ENCODE assay signal across 4 worm cellular contexts in the genomic region with DNA sequence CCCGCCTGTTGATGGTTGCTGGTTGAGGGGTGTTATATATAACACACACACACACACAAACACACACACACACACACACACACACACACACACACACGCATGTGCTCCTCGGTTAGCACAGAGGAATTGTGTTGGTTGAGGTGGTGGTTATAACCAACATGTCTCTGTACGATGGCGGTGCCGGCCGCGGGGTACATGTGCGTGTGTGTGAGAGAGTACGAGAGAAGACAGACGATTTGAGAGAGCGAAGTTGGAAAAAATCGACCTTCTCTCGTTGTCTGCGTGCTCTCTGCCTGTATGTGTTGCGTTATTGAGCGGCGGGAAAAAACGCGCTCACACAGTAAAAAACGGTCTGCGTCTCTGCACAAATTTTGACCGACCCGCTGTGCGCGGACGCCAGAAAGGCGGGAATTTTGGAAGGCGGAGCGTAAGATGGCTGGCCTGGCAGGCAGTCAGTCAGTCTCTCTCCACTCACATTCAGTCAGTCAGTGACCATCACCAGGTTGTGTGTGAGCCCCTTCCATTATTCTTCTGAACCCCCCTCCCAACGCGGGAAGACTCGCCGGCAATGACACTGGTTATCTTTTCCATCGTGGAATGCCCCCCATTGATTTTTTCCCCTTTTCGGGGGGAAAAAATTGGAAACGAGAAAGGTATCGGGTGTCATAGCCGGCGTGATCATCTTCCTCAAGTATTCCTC.
TF ChIP-seq lines count a peak whose summit lies in the region.

No protein-coding gene starts in this region.

TF ChIP-seq in whole organism, L2 larva, 48 proteins besides CTCF, POLR2A, EP300 and RAD21 (continues in another document):
- TF ChIP-seq elt-3 (tag; optimal IDR thresholded peaks at IDR 0.05; lab: Kevin White, UChicago): no peak
- TF ChIP-seq ceh-16 (tag; optimal IDR thresholded peaks at IDR 0.05; lab: Kevin White, UChicago): no peak
- TF ChIP-seq unc-62 (GFP tag; optimal IDR thresholded peaks at IDR 0.05; lab: Kevin White, UChicago): no peak
- peak; percentile 42 to 75 for TF ChIP-seq mdl-1 (tag; optimal IDR thresholded peaks at IDR 0.05; lab: Kevin White, UChicago)
- TF ChIP-seq peb-1 (tag; optimal IDR thresholded peaks at IDR 0.05; lab: Kevin White, UChicago): peak; percentile 29
- no peak for TF ChIP-seq elt-1 (tag; optimal IDR thresholded peaks at IDR 0.05; lab: Kevin White, UChicago)
- no peak for TF ChIP-seq unc-39 (tag; optimal IDR thresholded peaks at IDR 0.05; lab: Kevin White, UChicago)
- no peak for TF ChIP-seq skn-1 (tag; optimal IDR thresholded peaks at IDR 0.05; lab: Kevin White, UChicago)
- peak; percentile 66 for TF ChIP-seq lin-13 (GFP tag; optimal IDR thresholded peaks at IDR 0.05; lab: Kevin White, UChicago)
- peak; percentile 82 for TF ChIP-seq sma-9 (GFP tag; optimal IDR thresholded peaks at IDR 0.05; lab: Kevin White, UChicago)
- TF ChIP-seq sma-9 (tag; optimal IDR thresholded peaks at IDR 0.05; lab: Kevin White, UChicago): no peak
- TF ChIP-seq ztf-1 (GFP tag; conservative IDR thresholded peaks at IDR 0.05; lab: Robert Waterston, UW): no peak
- TF ChIP-seq sma-3 (GFP tag; optimal IDR thresholded peaks at IDR 0.05; lab: Kevin White, UChicago): peak; percentile 79
- TF ChIP-seq mbf-1 (tag; optimal IDR thresholded peaks at IDR 0.05; lab: Kevin White, UChicago): no peak
- peak; percentile 21 for TF ChIP-seq snpc-4 (tag; optimal IDR thresholded peaks at IDR 0.05; lab: Kevin White, UChicago)
- no peak for TF ChIP-seq ztf-11 (tag; optimal IDR thresholded peaks at IDR 0.05; lab: Kevin White, UChicago)
- TF ChIP-seq crh-2 (tag; optimal IDR thresholded peaks at IDR 0.05; lab: Kevin White, UChicago): peak; percentile 83
- TF ChIP-seq alr-1 (tag; optimal IDR thresholded peaks at IDR 0.05; lab: Kevin White, UChicago): no peak
- TF ChIP-seq R02D3.7 (tag; optimal IDR thresholded peaks at IDR 0.05; lab: Kevin White, UChicago): no peak
- TF ChIP-seq egl-27 (tag; optimal IDR thresholded peaks at IDR 0.05; lab: Kevin White, UChicago): peak; percentile 54
- peak; percentile 44 for TF ChIP-seq fos-1 (tag; optimal IDR thresholded peaks at IDR 0.05; lab: Kevin White, UChicago)
- TF ChIP-seq ceh-82 (tag; optimal IDR thresholded peaks at IDR 0.05; lab: Kevin White, UChicago): no peak

TF ChIP-seq in whole organism, L4 larva, 104 proteins besides CTCF, POLR2A, EP300 and RAD21 (continues in another document):
- no peak for TF ChIP-seq spr-3 (GFP tag; optimal IDR thresholded peaks at IDR 0.05; lab: Kevin White, UChicago)
- TF ChIP-seq skn-1 (tag; optimal IDR thresholded peaks at IDR 0.05; lab: Kevin White, UChicago): no peak
- TF ChIP-seq lsy-2 (tag; optimal IDR thresholded peaks at IDR 0.05; lab: Kevin White, UChicago): peak; percentile 53 to 77
- no peak for TF ChIP-seq zfp-2 (tag; optimal IDR thresholded peaks at IDR 0.05; lab: Kevin White, UChicago)
- no peak for TF ChIP-seq F26F4.8 (GFP tag; conservative IDR thresholded peaks at IDR 0.05; lab: Robert Waterston, UW)
- TF ChIP-seq zag-1 (tag; optimal IDR thresholded peaks at IDR 0.05; lab: Kevin White, UChicago): no peak
- peak; percentile 70 for TF ChIP-seq lin-13 (GFP tag; optimal IDR thresholded peaks at IDR 0.05; lab: Kevin White, UChicago)
- TF ChIP-seq fkh-10 (GFP tag; optimal IDR thresholded peaks at IDR 0.05; lab: Kevin White, UChicago): no peak
- TF ChIP-seq snpc-1.2 (GFP tag; IDR thresholded peaks at IDR 0.05; lab: Robert Waterston, UW): no peak
- TF ChIP-seq ceh-32 (tag; optimal IDR thresholded peaks at IDR 0.05; lab: Kevin White, UChicago; ENCODE audit: poor library complexity): no peak
- TF ChIP-seq hlh-30 (tag; optimal IDR thresholded peaks at IDR 0.05; lab: Kevin White, UChicago; ENCODE audit: insufficient read depth): peak; percentile 83
- peak; percentile 59 for TF ChIP-seq nhr-6 (tag; optimal IDR thresholded peaks at IDR 0.05; lab: Kevin White, UChicago)
- peak; percentile 2 for TF ChIP-seq ceh-28 (tag; optimal IDR thresholded peaks at IDR 0.05; lab: Kevin White, UChicago)
- TF ChIP-seq hlh-11 (tag; optimal IDR thresholded peaks at IDR 0.05; lab: Kevin White, UChicago): peak; percentile 97
- TF ChIP-seq fos-1 (tag; optimal IDR thresholded peaks at IDR 0.05; lab: Kevin White, UChicago): no peak
- no peak for TF ChIP-seq nhr-111 (GFP tag; optimal IDR thresholded peaks at IDR 0.05; lab: Kevin White, UChicago)
- no peak for TF ChIP-seq F37D6.2 (tag; optimal IDR thresholded peaks at IDR 0.05; lab: Kevin White, UChicago)
- TF ChIP-seq php-3 (GFP tag; IDR thresholded peaks at IDR 0.05; lab: Robert Waterston, UW): peak; percentile 11; the same call in 1 of the 2 replicates
- TF ChIP-seq attf-4 (tag; optimal IDR thresholded peaks at IDR 0.05; lab: Kevin White, UChicago): no peak
- peak; percentile 70 for TF ChIP-seq rbr-2 (tag; optimal IDR thresholded peaks at IDR 0.05; lab: Kevin White, UChicago)
- TF ChIP-seq lin-39 (tag; optimal IDR thresholded peaks at IDR 0.05; lab: Kevin White, UChicago): no peak
- TF ChIP-seq ceh-82 (tag; optimal IDR thresholded peaks at IDR 0.05; lab: Kevin White, UChicago): no peak

TF ChIP-seq in whole organism, late embryonic, 69 proteins besides CTCF, POLR2A, EP300 and RAD21 (continues in another document):
- no peak for TF ChIP-seq C38D4.7 (GFP tag; optimal IDR thresholded peaks at IDR 0.05; lab: Kevin White, UChicago)
- TF ChIP-seq ceh-18 (tag; optimal IDR thresholded peaks at IDR 0.05; lab: Kevin White, UChicago): peak; percentile 95
- no peak for TF ChIP-seq gmeb-2 (tag; optimal IDR thresholded peaks at IDR 0.05; lab: Kevin White, UChicago)
- TF ChIP-seq pros-1 (tag; optimal IDR thresholded peaks at IDR 0.05; lab: Kevin White, UChicago): peak; percentile 28
- TF ChIP-seq sox-2 (GFP tag; IDR thresholded peaks at IDR 0.05; lab: Robert Waterston, UW): no peak
- no peak for TF ChIP-seq ztf-16 (tag; optimal IDR thresholded peaks at IDR 0.05; lab: Kevin White, UChicago)
- TF ChIP-seq rnt-1 (tag; optimal IDR thresholded peaks at IDR 0.05; lab: Kevin White, UChicago): peak; percentile 72
- no peak for TF ChIP-seq C08G9.2 (tag; optimal IDR thresholded peaks at IDR 0.05; lab: Kevin White, UChicago)
- TF ChIP-seq ceh-2 (tag; optimal IDR thresholded peaks at IDR 0.05; lab: Kevin White, UChicago): peak; percentile 54
- peak; percentile 27 for TF ChIP-seq ceh-19 (GFP tag; optimal IDR thresholded peaks at IDR 0.05; lab: Kevin White, UChicago)
- TF ChIP-seq pqm-1 (tag; optimal IDR thresholded peaks at IDR 0.05; lab: Kevin White, UChicago): peak; percentile 60
- TF ChIP-seq ceh-34 (tag; optimal IDR thresholded peaks at IDR 0.05; lab: Kevin White, UChicago): peak; percentile 62
- TF ChIP-seq hlh-13 (GFP tag; optimal IDR thresholded peaks at IDR 0.05; lab: Kevin White, UChicago): no peak
- no peak for TF ChIP-seq ceh-6 (GFP tag; optimal IDR thresholded peaks at IDR 0.05; lab: Kevin White, UChicago)
- peak; percentile 35 for TF ChIP-seq hlh-30 (tag; optimal IDR thresholded peaks at IDR 0.05; lab: Kevin White, UChicago; ENCODE audit: insufficient read depth)
- peak; percentile 66 for TF ChIP-seq tbx-2 (tag; optimal IDR thresholded peaks at IDR 0.05; lab: Kevin White, UChicago)
- TF ChIP-seq T23F11.4 (GFP tag; optimal IDR thresholded peaks at IDR 0.05; lab: Kevin White, UChicago): peak; percentile 13
- TF ChIP-seq lin-11 (tag; optimal IDR thresholded peaks at IDR 0.05; lab: Kevin White, UChicago): no peak
- no peak for TF ChIP-seq ceh-48 (tag; optimal IDR thresholded peaks at IDR 0.05; lab: Kevin White, UChicago)
- peak; percentile 75 for TF ChIP-seq dve-1 (tag; optimal IDR thresholded peaks at IDR 0.05; lab: Kevin White, UChicago)
- TF ChIP-seq ceh-31 (tag; optimal IDR thresholded peaks at IDR 0.05; lab: Kevin White, UChicago): peak; percentile 53
- TF ChIP-seq ets-4 (tag; optimal IDR thresholded peaks at IDR 0.05; lab: Kevin White, UChicago): peak; percentile 47
- TF ChIP-seq npax-4 (tag; optimal IDR thresholded peaks at IDR 0.05; lab: Kevin White, UChicago): no peak

TF ChIP-seq in whole organism, mixed stage, embryonic, 35 proteins besides CTCF, POLR2A, EP300 and RAD21:
- TF ChIP-seq blmp-1 (tag; optimal IDR thresholded peaks at IDR 0.05; lab: Kevin White, UChicago): no peak
- TF ChIP-seq ztf-11 (tag; optimal IDR thresholded peaks at IDR 0.05; lab: Kevin White, UChicago): peak; percentile 52
- TF ChIP-seq mls-2 (tag; optimal IDR thresholded peaks at IDR 0.05; lab: Kevin White, UChicago): peak; percentile 29
- peak; percentile 66 for TF ChIP-seq cnd-1 (tag; optimal IDR thresholded peaks at IDR 0.05; lab: Kevin White, UChicago)
- no peak for TF ChIP-seq nhr-76 (tag; optimal IDR thresholded peaks at IDR 0.05; lab: Kevin White, UChicago)
- peak; percentile 44 for TF ChIP-seq unc-62 (GFP tag; optimal IDR thresholded peaks at IDR 0.05; lab: Kevin White, UChicago)
- peak; percentile 14 for TF ChIP-seq drap-1 (GFP tag; optimal IDR thresholded peaks at IDR 0.05; lab: Kevin White, UChicago)
- TF ChIP-seq nhr-2 (tag; optimal IDR thresholded peaks at IDR 0.05; lab: Kevin White, UChicago): peak; percentile 55
- no peak for TF ChIP-seq sem-2 (GFP tag; optimal IDR thresholded peaks at IDR 0.05; lab: Kevin White, UChicago)
- no peak for TF ChIP-seq elt-3 (tag; optimal IDR thresholded peaks at IDR 0.05; lab: Kevin White, UChicago)
- TF ChIP-seq ceh-39 (tag; optimal IDR thresholded peaks at IDR 0.05; lab: Kevin White, UChicago): peak; percentile 52
- no peak for TF ChIP-seq tbx-8 (GFP tag; optimal IDR thresholded peaks at IDR 0.05; lab: Kevin White, UChicago)
- TF ChIP-seq lsy-2 (tag; optimal IDR thresholded peaks at IDR 0.05; lab: Kevin White, UChicago): no peak
- no peak for TF ChIP-seq ham-2 (GFP tag; optimal IDR thresholded peaks at IDR 0.05; lab: Kevin White, UChicago)
- TF ChIP-seq mep-1 (tag; optimal IDR thresholded peaks at IDR 0.05; lab: Kevin White, UChicago): peak; percentile 21
- TF ChIP-seq lin-13 (tag; optimal IDR thresholded peaks at IDR 0.05; lab: Kevin White, UChicago): peak; percentile 5
- TF ChIP-seq elt-1 (tag; optimal IDR thresholded peaks at IDR 0.05; lab: Kevin White, UChicago; ENCODE audit: borderline replicate concordance, insufficient read depth): no peak
- TF ChIP-seq nhr-28 (tag; optimal IDR thresholded peaks at IDR 0.05; lab: Kevin White, UChicago): no peak
- TF ChIP-seq nhr-237 (tag; optimal IDR thresholded peaks at IDR 0.05; lab: Kevin White, UChicago): no peak
- TF ChIP-seq unc-120 (tag; optimal IDR thresholded peaks at IDR 0.05; lab: Kevin White, UChicago; ENCODE audit: poor library complexity, severe bottlenecking): peak; percentile 79
- TF ChIP-seq zip-8 (tag; optimal IDR thresholded peaks at IDR 0.05; lab: Kevin White, UChicago): peak; percentile 27
- TF ChIP-seq lin-32 (GFP tag; optimal IDR thresholded peaks at IDR 0.05; lab: Kevin White, UChicago): no peak
- peak; percentile 40 for TF ChIP-seq pha-4 (tag; optimal IDR thresholded peaks at IDR 0.05; lab: Kevin White, UChicago)
